Fruit fly (Drosophila melanogaster): ENCODE data around the gene RhoGAP16F.

Gene RhoGAP16F

dm6 chrX:18091159-18091676 is 1.7 kb upstream of the RhoGAP16F start, which contains the start of gene scu (continued):
- TF ChIP-seq CG32006 (GFP tag; optimal IDR thresholded peaks at IDR 0.05) (peak; percentile 37), Lpt (GFP tag; optimal IDR thresholded peaks at IDR 0.05) (peak; percentile 64), fkh (GFP tag; optimal IDR thresholded peaks at IDR 0.05) (no peak), Ets21C (GFP tag; optimal IDR thresholded peaks at IDR 0.05) (no peak), ss (GFP tag; optimal IDR thresholded peaks at IDR 0.05) (peak; percentile 95 to 97), CG10631 (GFP tag; optimal IDR thresholded peaks at IDR 0.05) (no peak), salr (GFP tag; optimal IDR thresholded peaks at IDR 0.05) (peak in 1 of 2 experiments; percentile 49), CG7368 (GFP tag; optimal IDR thresholded peaks at IDR 0.05) (peak; percentile 36), dac (GFP tag; optimal IDR thresholded peaks at IDR 0.05) (peak; percentile 39), CG15336 (GFP tag; IDR thresholded peaks at IDR 0.05) (peak; percentile 59), Met (GFP tag; optimal IDR thresholded peaks at IDR 0.05) (peak; percentile 7), CG9139 (GFP tag; optimal IDR thresholded peaks at IDR 0.05) (peak; percentile 94), lz (GFP tag; optimal IDR thresholded peaks at IDR 0.05) (no peak), vri (GFP tag; optimal IDR thresholded peaks at IDR 0.05) (peak; percentile 73), CG34406 (GFP tag; optimal IDR thresholded peaks at IDR 0.05) (no peak), fd59A (GFP tag; optimal IDR thresholded peaks at IDR 0.05) (no peak), CG4318 (GFP tag; optimal IDR thresholded peaks at IDR 0.05) (no peak), pdm3 (GFP tag; optimal IDR thresholded peaks at IDR 0.05) (no peak), CG6276 (GFP tag; optimal IDR thresholded peaks at IDR 0.05) (peak; percentile 94), CG3032 (tag; optimal IDR thresholded peaks at IDR 0.05) (peak; percentile 42), Blimp-1 (GFP tag; optimal IDR thresholded peaks at IDR 0.05) (peak; percentile 49), Eip93F (GFP tag; optimal IDR thresholded peaks at IDR 0.05) (no peak), CG8119 (GFP tag; IDR thresholded peaks at IDR 0.05) (peak; percentile 78), CG10669 (GFP tag; optimal IDR thresholded peaks at IDR 0.05) (peak; percentile 71), achi (GFP tag; optimal IDR thresholded peaks at IDR 0.05) (peak; percentile 5), CG6808 (GFP tag; optimal IDR thresholded peaks at IDR 0.05) (peak; percentile 89), Eip75B (GFP tag; optimal IDR thresholded peaks at IDR 0.05) (peak; percentile 45), net (GFP tag; optimal IDR thresholded peaks at IDR 0.05) (peak; percentile 73), Eip78C (GFP tag) (peak; percentile 79), topi (GFP tag; optimal IDR thresholded peaks at IDR 0.05) (peak; percentile 9), CG11294 (GFP tag; IDR thresholded peaks at IDR 0.05) (no peak)

- TF ChIP-seq CG3919 (GFP tag; optimal IDR thresholded peaks at IDR 0.05) = no peak
- TF ChIP-seq esn (GFP tag; optimal IDR thresholded peaks at IDR 0.05) = no peak
- no peak for TF ChIP-seq CG6276 (GFP tag; optimal IDR thresholded peaks at IDR 0.05)
- no peak for TF ChIP-seq CG6854 (GFP tag; optimal IDR thresholded peaks at IDR 0.05)
- TF ChIP-seq Hr39 (GFP tag; optimal IDR thresholded peaks at IDR 0.05) = no peak
- no peak for TF ChIP-seq CG9139 (GFP tag; optimal IDR thresholded peaks at IDR 0.05)
- TF ChIP-seq salr (GFP tag; optimal IDR thresholded peaks at IDR 0.05) = no peak
- no peak for TF ChIP-seq Ets21C (GFP tag; optimal IDR thresholded peaks at IDR 0.05)
- TF ChIP-seq Sox14 (GFP tag; optimal IDR thresholded peaks at IDR 0.05) = no peak
- TF ChIP-seq CG6808 (GFP tag; optimal IDR thresholded peaks at IDR 0.05) = no peak
- TF ChIP-seq svp (GFP tag) = no peak
- TF ChIP-seq net (GFP tag; optimal IDR thresholded peaks at IDR 0.05) = no peak
- no peak for TF ChIP-seq CG16779 (tag; optimal IDR thresholded peaks at IDR 0.05)
- TF ChIP-seq acj6 (GFP tag; optimal IDR thresholded peaks at IDR 0.05) = no peak
- TF ChIP-seq topi (GFP tag; optimal IDR thresholded peaks at IDR 0.05) = no peak
Measured at dm6 chrX:18092126-18092525, 819 bp upstream of the RhoGAP16F start.

DNA sequence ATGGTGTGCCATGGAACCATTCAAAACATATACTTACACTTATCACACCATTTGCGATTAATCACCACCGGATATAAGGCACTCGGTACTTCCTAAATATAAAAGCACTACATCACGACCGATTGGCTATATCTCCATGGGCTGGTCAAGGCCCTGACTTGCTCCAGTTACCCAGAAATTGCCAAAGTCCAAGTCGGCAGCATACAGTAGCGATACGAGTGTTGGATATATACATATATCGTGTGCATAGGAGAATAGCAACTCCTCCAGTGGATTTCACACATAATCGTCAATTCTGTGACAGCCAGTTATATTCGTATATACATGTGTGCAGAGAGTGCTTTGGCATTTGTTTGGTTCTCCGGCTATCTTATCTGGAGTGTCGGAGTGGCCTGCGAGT is 1.2 kb downstream of the RhoGAP16F start:
- TF ChIP-seq Sox15 (GFP tag; optimal IDR thresholded peaks at IDR 0.05) = no peak
- TF ChIP-seq Eip78C (GFP tag) = peak; percentile 24

All from whole organism, prepupa.